Fruit fly (Drosophila melanogaster) whole organism, embryonic: ENCODE results near the gene drn.

Experiments
- Adf1 ChIP-seq: fragments of 200-800 bp; sonication (Bioruptor generic); IDR thresholded peaks from 2 replicates; pipeline ENCODE4 v1.3.6; 2022; ENCODE audit warnings: missing biosample characterization, missing genetic modification characterization
- Aef1 ChIP-seq: fragments of 200-800 bp; sonication (Bioruptor generic); IDR thresholded peaks from 3 replicates; pipeline ENCODE4 v1.3.6; 2022; ENCODE audit warnings: missing biosample characterization, missing genetic modification characterization
- CG10147 ChIP-seq: fragments of 200-800 bp; sonication (Bioruptor generic); optimal IDR thresholded peaks from 2 replicates; lab custom pipeline; 2019; ENCODE audit warnings: missing biosample characterization, mild to moderate bottlenecking, missing genetic modification characterization, moderate library complexity
- CG10565 ChIP-seq: fragments of 200-800 bp; sonication (Bioruptor generic); optimal IDR thresholded peaks from 3 replicates; lab custom pipeline; 2016; ENCODE audit warnings: missing biosample characterization, mild to moderate bottlenecking, missing genetic modification characterization
- CG11093 ChIP-seq: fragments of 200-800 bp; sonication (Bioruptor generic); IDR thresholded peaks from 3 replicates; pipeline ENCODE4 v1.3.6; 2022; ENCODE audit warnings: missing biosample characterization, missing genetic modification characterization
- CG12104 ChIP-seq: fragments of 200-800 bp; sonication (Bioruptor generic); optimal IDR thresholded peaks from 3 replicates; lab custom pipeline; 2016; ENCODE audit warnings: missing biosample characterization, missing genetic modification characterization
- CG14050 ChIP-seq: fragments of 200-800 bp; sonication (Bioruptor generic); IDR thresholded peaks from 3 replicates; pipeline ENCODE4 v1.3.6; 2022; ENCODE audit warnings: missing biosample characterization, missing genetic modification characterization
- CG15073 ChIP-seq: fragments of 200-800 bp; sonication (Bioruptor generic); optimal IDR thresholded peaks from 2 replicates; lab custom pipeline; 2016; ENCODE audit warnings: missing biosample characterization, missing genetic modification characterization
- CG15696 ChIP-seq: fragments of 200-800 bp; sonication (Bioruptor generic); optimal IDR thresholded peaks from 2 replicates; lab custom pipeline; 2019; ENCODE audit warnings: missing biosample characterization, mild to moderate bottlenecking, missing genetic modification characterization, moderate library complexity
- CG16813 ChIP-seq: fragments of 200-800 bp; sonication (Bioruptor generic); IDR thresholded peaks from 3 replicates; pipeline ENCODE4 v1.3.6; 2022; ENCODE audit warnings: missing biosample characterization, missing genetic modification characterization; ENCODE audit not compliant: partially characterized antibody
- CG17802 ChIP-seq: fragments of 200-800 bp; sonication (Bioruptor generic); optimal IDR thresholded peaks from 2 replicates; lab custom pipeline; 2018; ENCODE audit warnings: missing biosample characterization, mild to moderate bottlenecking, missing genetic modification characterization, moderate library complexity
- CG18476 ChIP-seq: fragments of 200-800 bp; sonication (Bioruptor generic); optimal IDR thresholded peaks from 2 replicates; lab custom pipeline; 2016; ENCODE audit warnings: missing biosample characterization, mild to moderate bottlenecking, missing genetic modification characterization
- CG31224 ChIP-seq: fragments of 200-800 bp; sonication (Bioruptor generic); IDR thresholded peaks from 2 replicates; pipeline ENCODE4 v1.3.6; 2022; ENCODE audit warnings: missing biosample characterization, missing genetic modification characterization
- CG31365 ChIP-seq: fragments of 200-800 bp; sonication (Bioruptor generic); optimal IDR thresholded peaks from 2 replicates; lab custom pipeline; 2018; ENCODE audit warnings: missing biosample characterization, mild to moderate bottlenecking, missing genetic modification characterization
- CG33557 ChIP-seq: fragments of 200-800 bp; sonication (Bioruptor generic); optimal IDR thresholded peaks from 2 replicates; lab custom pipeline; 2019; ENCODE audit warnings: missing biosample characterization, mild to moderate bottlenecking, missing genetic modification characterization, moderate library complexity
- CG4854 ChIP-seq: fragments of 200-800 bp; sonication (Bioruptor generic); optimal IDR thresholded peaks from 2 replicates; lab custom pipeline; 2016; ENCODE audit warnings: missing biosample characterization, missing genetic modification characterization, inconsistent platforms
- CG5245 ChIP-seq: fragments of 200-800 bp; sonication (Bioruptor generic); optimal IDR thresholded peaks from 3 replicates; lab custom pipeline; 2016; ENCODE audit warnings: missing biosample characterization, missing genetic modification characterization
- CG6175 ChIP-seq: fragments of 200-800 bp; sonication (Bioruptor generic); IDR thresholded peaks from 3 replicates; pipeline ENCODE4 v1.3.6; 2022; ENCODE audit warnings: missing biosample characterization, missing genetic modification characterization
- CG6272 ChIP-seq: fragments of 200-800 bp; sonication (Bioruptor generic); IDR thresholded peaks from 2 replicates; pipeline ENCODE4 v1.3.6; 2022; ENCODE audit warnings: missing biosample characterization, missing genetic modification characterization
- CG6791 ChIP-seq: fragments of 200-800 bp; sonication (Bioruptor generic); IDR thresholded peaks from 3 replicates; pipeline ENCODE4 v1.3.6; 2022; ENCODE audit warnings: missing biosample characterization, missing genetic modification characterization; ENCODE audit not compliant: partially characterized antibody
- CG8281 ChIP-seq: fragments of 200-800 bp; sonication (Bioruptor generic); optimal IDR thresholded peaks from 2 replicates; lab custom pipeline; 2018; ENCODE audit warnings: missing biosample characterization, mild to moderate bottlenecking, missing genetic modification characterization, moderate library complexity
- CG8290 ChIP-seq, 3 experiments: fragments of 200-800 bp; sonication (Bioruptor generic); optimal IDR thresholded peaks; 2 replicates each; lab custom pipeline; 2016 to 2019; ENCODE audit warnings: missing biosample characterization in 3 of 3, missing genetic modification characterization in 3 of 3, mild to moderate bottlenecking in 2 of 3, moderate library complexity in 1 of 3
- CG8478 ChIP-seq: fragments of >200 bp; optimal IDR thresholded peaks from 2 replicates; lab custom pipeline; 2018
- CG9727 ChIP-seq: fragments of 200-800 bp; sonication (Bioruptor generic); optimal IDR thresholded peaks from 3 replicates; lab custom pipeline; 2017; ENCODE audit warnings: missing biosample characterization, mild to moderate bottlenecking, missing genetic modification characterization
- Chrac-16 ChIP-seq: fragments of 200-800 bp; sonication (Bioruptor generic); optimal IDR thresholded peaks from 3 replicates; lab custom pipeline; 2016; ENCODE audit warnings: missing biosample characterization, missing genetic modification characterization
- Dek ChIP-seq: fragments of 200-800 bp; sonication (Bioruptor generic); optimal IDR thresholded peaks from 3 replicates; lab custom pipeline; 2019; ENCODE audit warnings: missing biosample characterization, mild to moderate bottlenecking, missing genetic modification characterization, moderate library complexity
- H2.0 ChIP-seq: fragments of 200-800 bp; sonication (Bioruptor generic); IDR thresholded peaks from 2 replicates; pipeline ENCODE4 v1.3.6; 2022; ENCODE audit warnings: missing biosample characterization, missing genetic modification characterization
- Lhr ChIP-seq: fragments of 200-800 bp; sonication (Bioruptor generic); optimal IDR thresholded peaks from 3 replicates; lab custom pipeline; 2017; ENCODE audit warnings: mild to moderate bottlenecking, missing biosample characterization, missing genetic modification reagents, missing genetic modification characterization
- Lpt ChIP-seq: fragments of >200 bp; optimal IDR thresholded peaks from 2 replicates; lab custom pipeline; 2018; ENCODE audit warnings: missing biosample characterization, missing genetic modification characterization
- MTF-1 ChIP-seq: fragments of 200-800 bp; sonication (Bioruptor generic); optimal IDR thresholded peaks from 2 replicates; lab custom pipeline; 2018; ENCODE audit warnings: missing biosample characterization, mild to moderate bottlenecking, missing genetic modification characterization, borderline replicate concordance
- Med ChIP-seq: fragments of 200-800 bp; sonication (Bioruptor generic); peaks from one replicate; lab custom pipeline; 2016; ENCODE audit warnings: missing biosample characterization, missing genetic modification characterization, mild to moderate bottlenecking, inconsistent platforms, moderate library complexity
- Opbp ChIP-seq: fragments of 200-800 bp; sonication (Bioruptor generic); IDR thresholded peaks from 3 replicates; pipeline ENCODE4 v1.3.6; 2022; ENCODE audit warnings: missing biosample characterization, missing genetic modification characterization; ENCODE audit not compliant: partially characterized antibody
- aop ChIP-seq: fragments of 200-800 bp; sonication (Bioruptor generic); IDR thresholded peaks from 2 replicates; pipeline ENCODE4 v1.3.6; 2022; ENCODE audit warnings: missing biosample characterization, missing genetic modification characterization
- ara ChIP-seq: fragments of 200-800 bp; sonication (Bioruptor generic); IDR thresholded peaks from 2 replicates; pipeline ENCODE4 v1.3.6; 2022; ENCODE audit warnings: missing biosample characterization, missing genetic modification characterization
- bbx ChIP-seq: fragments of 200-800 bp; sonication (Bioruptor generic); IDR thresholded peaks from 2 replicates; pipeline ENCODE4 v1.3.6; 2022; ENCODE audit warnings: missing biosample characterization, missing genetic modification characterization; ENCODE audit not compliant: partially characterized antibody
- cas ChIP-seq: fragments of 200-800 bp; sonication (Bioruptor generic); IDR thresholded peaks from 2 replicates; pipeline ENCODE4 v1.3.6; 2022; ENCODE audit warnings: missing biosample characterization, missing genetic modification characterization
- caup ChIP-seq: fragments of 200-800 bp; sonication (Bioruptor generic); optimal IDR thresholded peaks from 3 replicates; lab custom pipeline; 2017; ENCODE audit warnings: missing biosample characterization, mild to moderate bottlenecking, missing genetic modification characterization, moderate library complexity; ENCODE audit not compliant: severe bottlenecking
- crp ChIP-seq, 2 experiments: fragments of 200-800 bp; sonication (Bioruptor generic); optimal IDR thresholded peaks; 2 replicates in 1 of 2; 3 replicates in 1 of 2; lab custom pipeline; 2017; ENCODE audit warnings: missing biosample characterization in 2 of 2, missing genetic modification characterization in 2 of 2, mild to moderate bottlenecking in 1 of 2, moderate library complexity in 1 of 2
- dmrt99B ChIP-seq: fragments of 200-800 bp; sonication (Bioruptor generic); optimal IDR thresholded peaks from 2 replicates; lab custom pipeline; 2018; ENCODE audit warnings: missing biosample characterization, mild to moderate bottlenecking, missing genetic modification characterization, moderate library complexity
- fu2 ChIP-seq: fragments of 200-800 bp; sonication (Bioruptor generic); optimal IDR thresholded peaks from 2 replicates; lab custom pipeline; 2016; ENCODE audit warnings: missing biosample characterization, missing genetic modification characterization
- hbn ChIP-seq: fragments of 200-800 bp; sonication (Bioruptor generic); IDR thresholded peaks from 2 replicates; pipeline ENCODE4 v1.3.6; 2022; ENCODE audit warnings: missing biosample characterization, missing genetic modification characterization; ENCODE audit not compliant: partially characterized antibody
- jumu ChIP-seq: fragments of 200-800 bp; sonication (Bioruptor generic); optimal IDR thresholded peaks from 3 replicates; lab custom pipeline; 2016; ENCODE audit warnings: missing biosample characterization, missing genetic modification characterization
- onecut ChIP-seq: fragments of 200-800 bp; sonication (Bioruptor generic); IDR thresholded peaks from 2 replicates; pipeline ENCODE4 v1.3.6; 2022; ENCODE audit warnings: missing biosample characterization, missing genetic modification characterization
- pan ChIP-seq, 4 experiments: fragments of >200 bp in 3 of 4; fragments of 200-800 bp in 1 of 4; sonication (Bioruptor generic) in 1 of 4; optimal IDR thresholded peaks in 3 of 4; IDR thresholded peaks in 1 of 4; 2 replicates each; pipeline versions ENCODE4 v1.3.6 to Lab custom; 2017 to 2022; ENCODE audit warnings: missing biosample characterization in 2 of 4, missing genetic modification characterization in 2 of 4, mixed read lengths in 1 of 4
- scrt ChIP-seq: fragments of 200-800 bp; sonication (Bioruptor generic); optimal IDR thresholded peaks from 2 replicates; lab custom pipeline; 2018; ENCODE audit warnings: missing biosample characterization, mild to moderate bottlenecking, missing genetic modification characterization, moderate library complexity
- slou ChIP-seq: fragments of 200-800 bp; sonication (Bioruptor generic); optimal IDR thresholded peaks from 3 replicates; lab custom pipeline; 2016; ENCODE audit warnings: missing biosample characterization, missing genetic modification characterization
- toy ChIP-seq: fragments of 200-800 bp; sonication (Bioruptor generic); IDR thresholded peaks from 2 replicates; pipeline ENCODE4 v1.3.6; 2022; ENCODE audit warnings: missing biosample characterization, missing genetic modification characterization
- tx ChIP-seq: fragments of 200-800 bp; sonication (Bioruptor generic); optimal IDR thresholded peaks from 2 replicates; lab custom pipeline; 2016; ENCODE audit warnings: missing biosample characterization, missing genetic modification characterization
- vvl ChIP-seq: fragments of 200-800 bp; sonication (Bioruptor generic); IDR thresholded peaks from 2 replicates; pipeline ENCODE4 v1.3.6; 2022; ENCODE audit warnings: missing biosample characterization, missing genetic modification characterization

Gene drn

dm6 chr3R:9399951-9400392, 60.0 kb downstream of the drn start, which contains the start of gene CG34117 (continued):
- peak; percentile 84 for TF ChIP-seq CG9727 (GFP tag; lab: Kevin White, UChicago)
- TF ChIP-seq H2.0 (GFP tag; lab: Robert Waterston, UW) = peak; percentile 62
- TF ChIP-seq toy (GFP tag; lab: Robert Waterston, UW) = no peak
- TF ChIP-seq Lpt (GFP tag; lab: Kevin White, UChicago) = no peak
- TF ChIP-seq CG17802 (tag; lab: Kevin White, UChicago) = no peak
- TF ChIP-seq Adf1 (GFP tag; lab: Robert Waterston, UW) = peak; percentile 54; the same call in 1 of the 2 replicates
- 0 out of 3 replicates have a peak, but pooled peaks have one; percentile 46 for TF ChIP-seq CG6175 (GFP tag; lab: Robert Waterston, UW)
- peak; percentile 14 for TF ChIP-seq tx (GFP tag; lab: Kevin White, UChicago)
- no peak for TF ChIP-seq CG31365 (tag; lab: Kevin White, UChicago)
- peak; percentile 30; the same call in 1 of the 2 replicates for TF ChIP-seq CG6272
- TF ChIP-seq jumu (GFP tag; lab: Kevin White, UChicago) = peak; percentile 25
- peak; percentile 73 for TF ChIP-seq scrt (GFP tag; lab: Kevin White, UChicago)
- peak; percentile 78 for TF ChIP-seq CG10147 (GFP tag; lab: Kevin White, UChicago)
- peak; percentile 31 for TF ChIP-seq CG15073 (GFP tag; lab: Kevin White, UChicago)
- TF ChIP-seq Med (GFP tag; lab: Kevin White, UChicago) = peak; percentile 93
- TF ChIP-seq ara (GFP tag; lab: Robert Waterston, UW) = peak; percentile 81
- no peak for TF ChIP-seq CG6791
- peak; percentile 84 for TF ChIP-seq Chrac-16 (GFP tag; lab: Kevin White, UChicago)
- TF ChIP-seq CG8478 (lab: Kevin White, UChicago) = no peak
- peak; percentile 59; the same call in 2 of the 3 replicates for TF ChIP-seq CG11093 (GFP tag; lab: Robert Waterston, UW)
- TF ChIP-seq onecut (GFP tag; lab: Robert Waterston, UW) = peak; percentile 60
- TF ChIP-seq CG31224 (GFP tag; lab: Robert Waterston, UW) = peak; percentile 55
- peak; percentile 42 for TF ChIP-seq CG4854
- TF ChIP-seq CG5245 (GFP tag; lab: Kevin White, UChicago) = peak; percentile 64
- no peak for TF ChIP-seq pan (optimal IDR thresholded peaks at IDR 0.05; lab: Kevin White, UChicago)
- peak in 1 of 2 experiments; percentile 88 for TF ChIP-seq pan (GFP tag; optimal IDR thresholded peaks at IDR 0.05 in 1 of 2, IDR thresholded peaks at IDR 0.05 in 1 of 2)
- 0 out of 2 replicates have a peak, but pooled peaks have one; percentile 18 for TF ChIP-seq cas
- peak; percentile 75 for TF ChIP-seq slou (GFP tag; lab: Kevin White, UChicago)
- no peak for TF ChIP-seq Opbp
- peak; percentile 71 for TF ChIP-seq caup (GFP tag; lab: Kevin White, UChicago)
- TF ChIP-seq CG8281 = peak; percentile 43
- TF ChIP-seq CG12104 (GFP tag; lab: Kevin White, UChicago) = peak; percentile 59
- TF ChIP-seq CG33557 (GFP tag; lab: Kevin White, UChicago) = peak; percentile 61
- peak; percentile 92 for TF ChIP-seq vvl (GFP tag; lab: Robert Waterston, UW)
- TF ChIP-seq CG10565 = peak; percentile 1
- TF ChIP-seq Aef1 = peak; percentile 78
- no peak for TF ChIP-seq hbn
- peak; percentile 6 for TF ChIP-seq Lhr (GFP tag; lab: Kevin White, UChicago)
- peak; percentile 86 to 95 for TF ChIP-seq crp (GFP tag; optimal IDR thresholded peaks at IDR 0.05; lab: Kevin White, UChicago)
- peak; percentile 75 for TF ChIP-seq dmrt99B (tag; lab: Kevin White, UChicago)
- peak; percentile 54 for TF ChIP-seq CG8290 (GFP tag; optimal IDR thresholded peaks at IDR 0.05; lab: Kevin White, UChicago)
- peak in 1 of 2 experiments; percentile 79 for TF ChIP-seq CG8290 (tag; optimal IDR thresholded peaks at IDR 0.05; lab: Kevin White, UChicago)
- TF ChIP-seq CG15696 = peak; percentile 84
- peak; percentile 80 for TF ChIP-seq CG18476 (GFP tag; lab: Kevin White, UChicago)
- TF ChIP-seq MTF-1 (GFP tag; lab: Kevin White, UChicago) = peak; percentile 41
- TF ChIP-seq CG16813 (GFP tag; lab: Robert Waterston, UW) = no peak
- peak; percentile 85 for TF ChIP-seq Dek
- TF ChIP-seq bbx = no peak
- no peak for TF ChIP-seq aop (GFP tag; lab: Robert Waterston, UW)
- TF ChIP-seq fu2 (GFP tag; lab: Kevin White, UChicago) = peak; percentile 30
- peak; percentile 75 for TF ChIP-seq CG14050 (GFP tag; lab: Robert Waterston, UW)
